Worm (Caenorhabditis elegans): ENCODE measurements around the gene spig-6.

Gene spig-6

DNA sequence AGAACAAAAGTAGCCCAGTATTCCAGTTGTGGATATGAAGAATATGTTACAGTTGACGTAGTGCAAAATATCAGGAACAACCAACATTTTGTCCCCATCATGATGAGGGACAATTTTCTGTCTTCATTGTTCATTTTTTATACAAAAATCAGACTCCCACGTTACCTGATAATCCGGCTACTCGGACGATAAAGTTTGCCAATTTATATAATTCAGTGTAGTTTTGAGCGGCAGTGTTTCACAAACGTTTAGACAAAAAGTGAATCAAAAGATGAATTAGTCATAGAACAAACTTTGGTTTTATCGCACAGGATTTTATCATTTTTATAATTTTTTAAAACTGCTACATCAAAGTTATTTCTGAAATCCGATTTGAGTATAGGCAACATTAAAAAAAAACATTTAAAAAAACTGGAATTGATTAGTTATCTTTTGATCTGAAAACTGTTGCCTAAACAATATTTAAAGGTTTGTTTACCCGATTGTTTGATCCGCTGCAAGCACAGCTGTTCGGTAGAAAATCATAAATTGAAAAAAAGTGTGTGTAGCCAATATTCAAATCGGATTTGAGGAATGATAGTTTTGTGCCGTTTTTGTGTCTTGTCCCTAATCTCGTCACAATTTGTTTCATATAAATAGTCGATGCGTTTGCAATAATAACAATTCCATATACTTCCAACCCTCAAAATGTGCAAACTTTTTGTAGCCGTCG lies at the start of gene spig-6, which contains the start of gene F57E7.4:
Gene spig-6 (plus strand): TSS at position 662 of the 712 bp plus-strand sequence.
Gene F57E7.4 (minus strand): TSS at position 101 of the 712 bp plus-strand sequence.
- TF ChIP-seq B0261.1 (tag; optimal IDR thresholded peaks at IDR 0.05), result no peak
- no peak for TF ChIP-seq ceh-40 (GFP tag; IDR thresholded peaks at IDR 0.05)
- no peak for TF ChIP-seq ceh-79 (tag; optimal IDR thresholded peaks at IDR 0.05)
- no peak for TF ChIP-seq egrh-3 (GFP tag; IDR thresholded peaks at IDR 0.05)

DNA sequence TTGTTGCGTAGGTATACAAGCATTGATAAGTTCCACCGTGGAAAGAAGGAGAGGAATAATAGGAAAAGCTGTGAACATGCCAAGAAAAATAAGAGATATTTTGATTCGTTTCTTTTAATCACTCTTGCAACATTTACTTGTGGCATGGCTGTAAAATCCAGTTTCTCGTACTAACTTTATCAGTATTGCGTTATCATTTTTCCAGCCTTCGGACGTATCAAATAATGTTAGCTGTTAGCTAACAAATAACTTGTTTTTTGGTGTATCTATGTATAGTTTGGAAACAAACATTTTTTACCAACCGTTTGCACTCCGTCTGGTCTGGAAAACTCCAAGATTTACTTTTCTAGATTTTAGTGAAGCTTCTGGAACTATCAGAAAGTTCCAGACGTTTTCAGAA lies 47.9 kb upstream of the spig-6 start, which contains the start of gene clec-234:
Gene clec-234 (minus strand): TSS at position 101 of the 400 bp plus-strand sequence.
- TF ChIP-seq nfyb-1 (GFP tag; IDR thresholded peaks at IDR 0.05), result no peak
- TF ChIP-seq ztf-6 (GFP tag; IDR thresholded peaks at IDR 0.05), result no peak
- no peak for TF ChIP-seq ceh-58 (GFP tag; IDR thresholded peaks at IDR 0.05)
- TF ChIP-seq C06A6.2 (GFP tag; conservative IDR thresholded peaks at IDR 0.05), result no peak
- no peak for TF ChIP-seq attf-3 (GFP tag; conservative IDR thresholded peaks at IDR 0.05)
- no peak for TF ChIP-seq K12H6.12 (tag; optimal IDR thresholded peaks at IDR 0.05)
- no peak for TF ChIP-seq ama-1 (optimal IDR thresholded peaks at IDR 0.05)
- no peak for TF ChIP-seq ama-1 (GFP tag; optimal IDR thresholded peaks at IDR 0.05)
- TF ChIP-seq madf-8 (GFP tag; conservative IDR thresholded peaks at IDR 0.05), result no peak
- no peak for TF ChIP-seq lin-54 (GFP tag; optimal IDR thresholded peaks at IDR 0.05)
- TF ChIP-seq ets-4 (GFP tag; optimal IDR thresholded peaks at IDR 0.05), result no peak
- TF ChIP-seq lir-1 (GFP tag; conservative IDR thresholded peaks at IDR 0.05), result no peak
- TF ChIP-seq F33H1.4 (GFP tag; IDR thresholded peaks at IDR 0.05), result no peak
- no peak for TF ChIP-seq D2030.7 (GFP tag; IDR thresholded peaks at IDR 0.05)
- TF ChIP-seq let-526 (GFP tag; IDR thresholded peaks at IDR 0.05), result no peak
- TF ChIP-seq ztf-18 (tag; optimal IDR thresholded peaks at IDR 0.05), result no peak
- TF ChIP-seq ZK185.1 (tag; optimal IDR thresholded peaks at IDR 0.05; ENCODE audit: poor library complexity, severe bottlenecking), result no peak
- TF ChIP-seq F23B12.7 (tag; optimal IDR thresholded peaks at IDR 0.05; ENCODE audit: insufficient read depth), result no peak
- no peak for TF ChIP-seq snpc-3.4 (tag; optimal IDR thresholded peaks at IDR 0.05)

DNA sequence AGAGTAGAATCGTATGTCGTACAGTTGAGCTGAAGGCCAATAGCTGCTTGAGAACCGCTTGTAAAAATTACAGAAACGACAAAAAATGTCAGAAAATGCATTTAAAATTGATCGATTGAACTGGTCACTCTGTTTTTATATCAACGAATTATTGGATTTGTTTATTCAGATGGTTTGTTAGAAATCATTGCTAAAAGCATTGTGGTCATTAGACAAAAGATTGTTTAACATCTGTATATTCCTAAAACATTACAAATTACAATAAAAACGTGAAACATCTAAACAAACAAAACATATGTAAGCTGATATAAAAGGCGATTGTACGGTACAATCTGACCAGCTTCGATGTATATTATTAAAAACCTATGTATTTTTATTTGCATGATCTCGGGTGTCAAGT lies 45.9 kb upstream of the spig-6 start, which contains the start of the genes F26D2.13 and F26D2.14:
Gene F26D2.13 (minus strand): TSS at position 101 of the 400 bp plus-strand sequence.
Gene F26D2.14 (plus strand): TSS at position 346 of the 400 bp plus-strand sequence.
- TF ChIP-seq chd-7 (tag; optimal IDR thresholded peaks at IDR 0.05), result no peak
- TF ChIP-seq hsf-1 (GFP tag; IDR thresholded peaks at IDR 0.05), result no peak
- no peak for TF ChIP-seq lin-26 (GFP tag; IDR thresholded peaks at IDR 0.05)
- TF ChIP-seq K11D2.4 (GFP tag; IDR thresholded peaks at IDR 0.05), result no peak
- TF ChIP-seq Y56A3A.18 (GFP tag; IDR thresholded peaks at IDR 0.05), result no peak
- TF ChIP-seq ztf-3 (GFP tag; optimal IDR thresholded peaks at IDR 0.05), result no peak
- no peak for TF ChIP-seq hlh-26 (GFP tag; conservative IDR thresholded peaks at IDR 0.05)
- no peak for TF ChIP-seq lag-1 (GFP tag; IDR thresholded peaks at IDR 0.05)
- no peak for TF ChIP-seq mxl-1 (tag; optimal IDR thresholded peaks at IDR 0.05)
- TF ChIP-seq sea-2 (GFP tag; IDR thresholded peaks at IDR 0.05), result no peak
- no peak for TF ChIP-seq rcor-1 (GFP tag; IDR thresholded peaks at IDR 0.05)
- no peak for TF ChIP-seq mcd-1 (GFP tag; IDR thresholded peaks at IDR 0.05)
- TF ChIP-seq C17E4.6 (GFP tag; IDR thresholded peaks at IDR 0.05), result no peak
- TF ChIP-seq ceh-91 (GFP tag; IDR thresholded peaks at IDR 0.05), result no peak
- no peak for TF ChIP-seq snpc-3.4 (tag; optimal IDR thresholded peaks at IDR 0.05)

Measured in whole organism, young adult.